Worm (Caenorhabditis elegans): ENCODE results near the gene fzr-1.

- TF ChIP-seq ztf-4 (tag; optimal IDR thresholded peaks at IDR 0.05) (no peak), mdl-1 (tag; optimal IDR thresholded peaks at IDR 0.05) (no peak), ama-1 (optimal IDR thresholded peaks at IDR 0.05) (no peak), pha-4 (tag; optimal IDR thresholded peaks at IDR 0.05) (peak; percentile 31), nhr-77 (tag; optimal IDR thresholded peaks at IDR 0.05) (no peak), nhr-28 (tag; optimal IDR thresholded peaks at IDR 0.05) (no peak), fkh-2 (tag; optimal IDR thresholded peaks at IDR 0.05) (no peak), egl-27 (tag; optimal IDR thresholded peaks at IDR 0.05) (no peak), nhr-23 (tag; optimal IDR thresholded peaks at IDR 0.05) (no peak), ceh-28 (tag; optimal IDR thresholded peaks at IDR 0.05) (no peak)
Measured at ce11 chrII:9644940-9645634, 821 bp upstream of the fzr-1 start.

Measured in whole organism, L3 larva.